Fruit fly (Drosophila melanogaster) whole organism, wandering third instar larva: ENCODE data around the gene CAH1.

Source experiments
- Abd-B ChIP-seq: fragments of >200 bp; optimal IDR thresholded peaks from 2 replicates; lab custom pipeline; 2017; ENCODE audit warnings: missing biosample characterization, missing genetic modification characterization
- CG32264 ChIP-seq: fragments of 200-800 bp; sonication (Bioruptor generic); optimal IDR thresholded peaks from 2 replicates; lab custom pipeline; 2016; ENCODE audit warnings: missing biosample characterization, missing genetic modification characterization
- Hr78 ChIP-seq: fragments of >200 bp; optimal IDR thresholded peaks from 2 replicates; lab custom pipeline; 2017; ENCODE audit warnings: missing biosample characterization, missing genetic modification characterization
- Jra ChIP-seq: sonication (Bioruptor generic); optimal IDR thresholded peaks from 2 replicates; lab custom pipeline; 2016; ENCODE audit warnings: missing biosample characterization, missing genetic modification characterization
- Mio ChIP-seq: sonication (Bioruptor generic); optimal IDR thresholded peaks from 2 replicates; lab custom pipeline; 2016; ENCODE audit warnings: missing biosample characterization, missing genetic modification characterization
- Myc ChIP-seq: fragments of >200 bp; optimal IDR thresholded peaks from 2 replicates; lab custom pipeline; 2017
- dmrt93B ChIP-seq: fragments of 200-800 bp; sonication (Bioruptor generic); optimal IDR thresholded peaks from 2 replicates; lab custom pipeline; 2018; ENCODE audit warnings: missing biosample characterization, mild to moderate bottlenecking, missing genetic modification characterization
- lola ChIP-seq: fragments of >200 bp; optimal IDR thresholded peaks from 2 replicates; lab custom pipeline; 2017; ENCODE audit warnings: missing biosample characterization, missing genetic modification characterization
- pan ChIP-seq: fragments of >200 bp; optimal IDR thresholded peaks from 2 replicates; lab custom pipeline; 2017
- sv ChIP-seq: fragments of 200-800 bp; sonication (Bioruptor generic); optimal IDR thresholded peaks from 3 replicates; lab custom pipeline; 2016; ENCODE audit warnings: missing biosample characterization, missing genetic modification characterization
- woc ChIP-seq: sonication (Bioruptor generic); optimal IDR thresholded peaks from 2 replicates; lab custom pipeline; 2016; ENCODE audit warnings: missing biosample characterization, mild to moderate bottlenecking, missing genetic modification characterization

DNA sequence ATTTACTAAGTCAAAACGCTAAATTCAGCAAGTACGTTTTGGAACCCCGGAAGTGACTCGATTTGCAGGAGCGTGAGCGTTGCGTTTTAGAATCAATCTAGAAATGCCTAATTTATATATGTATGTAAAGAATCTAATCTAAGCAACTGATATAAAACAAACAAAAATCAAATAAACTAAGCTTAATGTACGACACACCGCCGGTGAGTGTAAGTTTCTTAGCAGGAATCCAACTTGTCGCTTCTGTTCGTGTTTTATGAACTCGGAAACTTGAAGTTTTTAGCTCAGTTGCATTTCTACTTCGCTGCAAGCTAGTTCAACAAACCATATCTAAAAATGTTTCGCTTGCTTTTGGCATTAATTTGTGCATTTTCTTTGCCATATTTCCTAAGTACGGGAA lies 29.7 kb upstream of the CAH1 start, which contains the start of gene CG43376:
- TF ChIP-seq woc (GFP tag; lab: Kevin White, UChicago) (no peak), pan (no peak), lola (GFP tag; lab: Kevin White, UChicago) (no peak), Hr78 (GFP tag; lab: Kevin White, UChicago) (no peak), Mio (no peak), sv (GFP tag; lab: Kevin White, UChicago) (no peak), Myc (no peak), Jra (GFP tag; lab: Kevin White, UChicago) (no peak), CG32264 (no peak), Abd-B (GFP tag; lab: Kevin White, UChicago) (no peak), dmrt93B (GFP tag; lab: Kevin White, UChicago) (no peak)
